Fruit fly (Drosophila melanogaster) whole organism, embryonic: ENCODE data around the gene CG31075.
A peak's percentile ranks its signal among the peaks of the same experiment; 100 is the strongest.

Experiments used
- Antp ChIP-seq: fragments of 200-800 bp; sonication (Bioruptor generic); optimal IDR thresholded peaks from 3 replicates; lab custom pipeline; 2016; ENCODE audit warnings: missing biosample characterization, missing genetic modification characterization
- C15 ChIP-seq: fragments of 200-800 bp; sonication (Bioruptor generic); IDR thresholded peaks from 3 replicates; pipeline ENCODE4 v1.3.6; 2022; ENCODE audit warnings: missing biosample characterization, missing genetic modification characterization
- CG12071 ChIP-seq: fragments of 200-800 bp; sonication (Bioruptor generic); optimal IDR thresholded peaks from 3 replicates; lab custom pipeline; 2018; ENCODE audit warnings: missing biosample characterization, mild to moderate bottlenecking, missing genetic modification characterization
- CG12744 ChIP-seq: fragments of 200-800 bp; sonication (Bioruptor generic); optimal IDR thresholded peaks from 2 replicates; lab custom pipeline; 2016; ENCODE audit warnings: missing biosample characterization, missing genetic modification characterization
- CG12769 ChIP-seq: fragments of 200-800 bp; sonication (Bioruptor generic); optimal IDR thresholded peaks from 2 replicates; lab custom pipeline; 2019; ENCODE audit warnings: missing biosample characterization, mild to moderate bottlenecking, missing genetic modification characterization, moderate library complexity
- CG13424 ChIP-seq: fragments of 200-800 bp; sonication (Bioruptor generic); optimal IDR thresholded peaks from 2 replicates; lab custom pipeline; 2019; ENCODE audit warnings: missing biosample characterization, mild to moderate bottlenecking, missing genetic modification characterization, moderate library complexity
- CG1602 ChIP-seq: fragments of 200-800 bp; sonication (Bioruptor generic); optimal IDR thresholded peaks from 3 replicates; lab custom pipeline; 2016; ENCODE audit warnings: missing biosample characterization, missing genetic modification characterization
- CG17612 ChIP-seq: fragments of 200-800 bp; sonication (Bioruptor generic); IDR thresholded peaks from 2 replicates; pipeline ENCODE4 v1.3.6; 2022; ENCODE audit warnings: missing biosample characterization, missing genetic modification characterization
- CG32532 ChIP-seq: fragments of 200-800 bp; sonication (Bioruptor generic); IDR thresholded peaks from 2 replicates; pipeline ENCODE4 v1.3.6; 2022; ENCODE audit warnings: missing biosample characterization, missing genetic modification characterization
- CG33213 ChIP-seq: fragments of 200-800 bp; sonication (Bioruptor generic); optimal IDR thresholded peaks from 3 replicates; lab custom pipeline; 2016; ENCODE audit warnings: missing biosample characterization, missing genetic modification characterization
- CG3838 ChIP-seq: fragments of 200-800 bp; sonication (Bioruptor generic); optimal IDR thresholded peaks from 3 replicates; lab custom pipeline; 2016; ENCODE audit warnings: missing biosample characterization, missing genetic modification characterization
- CG3847 ChIP-seq: fragments of 200-800 bp; sonication (Bioruptor generic); IDR thresholded peaks from 2 replicates; pipeline ENCODE4 v1.3.6; 2022; ENCODE audit warnings: missing biosample characterization, missing genetic modification characterization
- CG7745 ChIP-seq: fragments of 200-800 bp; sonication (Bioruptor generic); optimal IDR thresholded peaks from 2 replicates; lab custom pipeline; 2018; ENCODE audit warnings: missing biosample characterization, mild to moderate bottlenecking, missing genetic modification characterization, moderate library complexity
- CG8388 ChIP-seq: fragments of 200-800 bp; sonication (Bioruptor generic); optimal IDR thresholded peaks from 2 replicates; lab custom pipeline; 2019; ENCODE audit warnings: missing biosample characterization, mild to moderate bottlenecking, missing genetic modification characterization, moderate library complexity
- CHES-1-like ChIP-seq: fragments of 200-800 bp; sonication (Bioruptor generic); optimal IDR thresholded peaks from 2 replicates; lab custom pipeline; 2016; ENCODE audit warnings: missing biosample characterization, missing genetic modification characterization
- Drgx ChIP-seq: fragments of 200-800 bp; sonication (Bioruptor generic); IDR thresholded peaks from 2 replicates; pipeline ENCODE4 v1.3.6; 2022; ENCODE audit warnings: missing biosample characterization, missing genetic modification characterization
- E2f2 ChIP-seq: fragments of 200-800 bp; sonication (Bioruptor generic); IDR thresholded peaks from 2 replicates; pipeline ENCODE4 v1.3.6; 2022; ENCODE audit warnings: missing biosample characterization, missing genetic modification characterization
- Eip74EF ChIP-seq, 2 experiments: fragments of 200-800 bp in 1 of 2; fragments of >200 bp in 1 of 2; sonication (Bioruptor generic) in 1 of 2; optimal IDR thresholded peaks; 2 replicates each; lab custom pipeline; 2017 to 2019; ENCODE audit warnings: missing biosample characterization in 2 of 2, missing genetic modification characterization in 2 of 2, mild to moderate bottlenecking in 1 of 2, moderate library complexity in 1 of 2
- Ets97D ChIP-seq: fragments of 200-800 bp; sonication (Bioruptor generic); optimal IDR thresholded peaks from 3 replicates; lab custom pipeline; 2016; ENCODE audit warnings: missing biosample characterization, missing genetic modification characterization
- Gsc ChIP-seq: fragments of 200-800 bp; sonication (Bioruptor generic); IDR thresholded peaks from 2 replicates; pipeline ENCODE4 v1.3.6; 2022; ENCODE audit warnings: missing biosample characterization, missing genetic modification characterization
- Hey ChIP-seq: fragments of 200-800 bp; sonication (Bioruptor generic); optimal IDR thresholded peaks from 3 replicates; lab custom pipeline; 2018; ENCODE audit warnings: missing biosample characterization, mild to moderate bottlenecking, missing genetic modification characterization
- Med ChIP-seq: fragments of 200-800 bp; sonication (Bioruptor generic); peaks from one replicate; lab custom pipeline; 2016; ENCODE audit warnings: missing biosample characterization, missing genetic modification characterization, mild to moderate bottlenecking, inconsistent platforms, moderate library complexity
- Myb ChIP-seq: fragments of 200-800 bp; sonication (Bioruptor generic); optimal IDR thresholded peaks from 2 replicates; lab custom pipeline; 2016; ENCODE audit warnings: missing biosample characterization, missing genetic modification characterization
- NC2β ChIP-seq: fragments of 200-800 bp; sonication (Bioruptor generic); optimal IDR thresholded peaks from 2 replicates; lab custom pipeline; 2016; ENCODE audit warnings: missing biosample characterization, missing genetic modification characterization
- NFAT ChIP-seq: fragments of 200-800 bp; sonication (Bioruptor generic); IDR thresholded peaks from 2 replicates; pipeline ENCODE4 v1.3.6; 2022; ENCODE audit warnings: missing biosample characterization, missing genetic modification characterization
- Pdp1 ChIP-seq, 2 experiments: fragments of 200-800 bp; sonication (Bioruptor generic); optimal IDR thresholded peaks; 3 replicates each; lab custom pipeline; 2016; ENCODE audit warnings: missing biosample characterization in 2 of 2, missing genetic modification characterization in 2 of 2, mild to moderate bottlenecking in 1 of 2, moderate library complexity in 1 of 2
- Ravus ChIP-seq: fragments of 200-800 bp; sonication (Bioruptor generic); IDR thresholded peaks from 2 replicates; pipeline ENCODE4 v1.3.6; 2022; ENCODE audit warnings: missing biosample characterization, missing genetic modification characterization
- Rfx ChIP-seq: fragments of 200-800 bp; sonication (Bioruptor generic); IDR thresholded peaks from 2 replicates; pipeline ENCODE4 v1.3.6; 2022; ENCODE audit warnings: missing biosample characterization, missing genetic modification characterization
- Rx ChIP-seq: fragments of 200-800 bp; sonication (Bioruptor generic); IDR thresholded peaks from 2 replicates; pipeline ENCODE4 v1.3.6; 2022; ENCODE audit warnings: missing biosample characterization, missing genetic modification characterization
- Sin3A ChIP-seq: fragments of >200 bp; optimal IDR thresholded peaks from 2 replicates; lab custom pipeline; 2018
- Six4 ChIP-seq: fragments of 200-800 bp; sonication (Bioruptor generic); optimal IDR thresholded peaks from 2 replicates; lab custom pipeline; 2016; ENCODE audit warnings: missing biosample characterization, missing genetic modification characterization
- Sox100B ChIP-seq: fragments of 200-800 bp; sonication (Bioruptor generic); optimal IDR thresholded peaks from 3 replicates; lab custom pipeline; 2018; ENCODE audit warnings: missing biosample characterization, mild to moderate bottlenecking, missing genetic modification characterization
- Sox102F ChIP-seq: fragments of 200-800 bp; sonication (Bioruptor generic); optimal IDR thresholded peaks from 2 replicates; lab custom pipeline; 2018; ENCODE audit warnings: missing biosample characterization, mild to moderate bottlenecking, missing genetic modification characterization, moderate library complexity
- Taf1 ChIP-seq: fragments of 200-800 bp; sonication (Bioruptor generic); IDR thresholded peaks from 2 replicates; pipeline ENCODE4 v1.3.6; 2022; ENCODE audit warnings: missing biosample characterization, missing genetic modification characterization
- chm ChIP-seq: fragments of 200-800 bp; sonication (Bioruptor generic); IDR thresholded peaks from 2 replicates; pipeline ENCODE4 v1.3.6; 2022; ENCODE audit warnings: missing biosample characterization, missing genetic modification characterization
- crol ChIP-seq: fragments of 200-800 bp; sonication (Bioruptor generic); IDR thresholded peaks from 2 replicates; pipeline ENCODE4 v1.3.6; 2022; ENCODE audit warnings: missing biosample characterization, missing genetic modification characterization
- crp ChIP-seq, 2 experiments: fragments of 200-800 bp; sonication (Bioruptor generic); optimal IDR thresholded peaks; 2 replicates in 1 of 2; 3 replicates in 1 of 2; lab custom pipeline; 2017; ENCODE audit warnings: missing biosample characterization in 2 of 2, missing genetic modification characterization in 2 of 2, mild to moderate bottlenecking in 1 of 2, moderate library complexity in 1 of 2
- dm ChIP-seq: fragments of 200-800 bp; sonication (Bioruptor generic); optimal IDR thresholded peaks from 3 replicates; lab custom pipeline; 2016; ENCODE audit warnings: missing biosample characterization, missing genetic modification characterization
- fd102C ChIP-seq: fragments of 200-800 bp; sonication (Bioruptor generic); optimal IDR thresholded peaks from 2 replicates; lab custom pipeline; 2018; ENCODE audit warnings: missing biosample characterization, mild to moderate bottlenecking, missing genetic modification characterization, moderate library complexity
- gce ChIP-seq: fragments of 200-800 bp; sonication (Bioruptor generic); IDR thresholded peaks from 3 replicates; pipeline ENCODE4 v1.3.6; 2022; ENCODE audit warnings: missing biosample characterization, missing genetic modification characterization
- inv ChIP-seq: fragments of 200-800 bp; sonication (Bioruptor generic); IDR thresholded peaks from 2 replicates; pipeline ENCODE4 v1.3.6; 2022; ENCODE audit warnings: missing biosample characterization, missing genetic modification characterization; ENCODE audit not compliant: partially characterized antibody
- klu ChIP-seq: fragments of 200-800 bp; sonication (Bioruptor generic); IDR thresholded peaks from 2 replicates; pipeline ENCODE4 v1.3.6; 2022; ENCODE audit warnings: missing biosample characterization, missing genetic modification characterization
- lmd ChIP-seq: fragments of 200-800 bp; sonication (Bioruptor generic); IDR thresholded peaks from 2 replicates; pipeline ENCODE4 v1.3.6; 2022; ENCODE audit warnings: missing biosample characterization, missing genetic modification characterization
- mld ChIP-seq: fragments of 200-800 bp; sonication (Bioruptor generic); IDR thresholded peaks from 3 replicates; pipeline ENCODE4 v1.3.6; 2022; ENCODE audit warnings: missing biosample characterization, missing genetic modification characterization; ENCODE audit not compliant: partially characterized antibody
- nmo ChIP-seq: fragments of 200-800 bp; sonication (Bioruptor generic); optimal IDR thresholded peaks from 2 replicates; lab custom pipeline; 2018; ENCODE audit warnings: missing biosample characterization, mild to moderate bottlenecking, missing genetic modification characterization, moderate library complexity
- row ChIP-seq: fragments of 200-800 bp; sonication (Bioruptor generic); IDR thresholded peaks from 3 replicates; pipeline ENCODE4 v1.3.6; 2022; ENCODE audit warnings: missing biosample characterization, missing genetic modification characterization
- seq ChIP-seq: fragments of 200-800 bp; sonication (Bioruptor generic); IDR thresholded peaks from 2 replicates; pipeline ENCODE4 v1.3.6; 2022; ENCODE audit warnings: missing biosample characterization, missing genetic modification characterization
- sqz ChIP-seq: fragments of 200-800 bp; sonication (Bioruptor generic); optimal IDR thresholded peaks from 3 replicates; lab custom pipeline; 2018; ENCODE audit warnings: missing biosample characterization, mild to moderate bottlenecking, missing genetic modification characterization
- ssp ChIP-seq: fragments of 200-800 bp; sonication (Bioruptor generic); IDR thresholded peaks from 2 replicates; pipeline ENCODE4 v1.3.6; 2022; ENCODE audit warnings: missing biosample characterization, missing genetic modification characterization
- zen2 ChIP-seq: fragments of 200-800 bp; sonication (Bioruptor generic); IDR thresholded peaks from 3 replicates; pipeline ENCODE4 v1.3.6; 2022; ENCODE audit warnings: missing biosample characterization, missing genetic modification characterization; ENCODE audit not compliant: partially characterized antibody
- zfh1 ChIP-seq: fragments of 200-800 bp; sonication (Bioruptor generic); IDR thresholded peaks from 3 replicates; pipeline ENCODE4 v1.3.6; 2022; ENCODE audit warnings: missing biosample characterization, missing genetic modification characterization

Gene CG31075

dm6 chr3R:26968823-26969638 is 19.3 kb downstream of the CG31075 start (continued):
- TF ChIP-seq crp (GFP tag; optimal IDR thresholded peaks at IDR 0.05; lab: Kevin White, UChicago) (no peak), CG13424 (tag; lab: Kevin White, UChicago) (peak; percentile 50), CG3838 (GFP tag; lab: Kevin White, UChicago) (no peak), zfh1 (GFP tag; lab: Robert Waterston, UW) (no peak), CG12769 (tag; lab: Kevin White, UChicago) (peak; percentile 80), seq (GFP tag; lab: Robert Waterston, UW) (no peak), Taf1 (no peak), zen2 (no peak), Ets97D (GFP tag; lab: Kevin White, UChicago) (no peak), CHES-1-like (GFP tag; lab: Kevin White, UChicago) (no peak), Six4 (GFP tag; lab: Kevin White, UChicago) (no peak), inv (GFP tag; lab: Robert Waterston, UW) (no peak), CG7745 (tag; lab: Kevin White, UChicago) (no peak), CG32532 (GFP tag; lab: Robert Waterston, UW) (peak; percentile 50), Hey (tag; lab: Kevin White, UChicago) (no peak), klu (GFP tag; lab: Robert Waterston, UW) (no peak), Eip74EF (GFP tag; optimal IDR thresholded peaks at IDR 0.05; lab: Kevin White, UChicago) (no peak), CG12744 (GFP tag; lab: Kevin White, UChicago) (no peak), CG17612 (GFP tag; lab: Robert Waterston, UW) (no peak), CG1602 (GFP tag; lab: Kevin White, UChicago) (no peak), Rx (no peak), row (GFP tag; lab: Robert Waterston, UW) (peak; percentile 55), Ravus (GFP tag; lab: Robert Waterston, UW) (no peak), NC2β (GFP tag; lab: Kevin White, UChicago) (no peak), fd102C (no peak), NFAT (no peak), Sox102F (GFP tag; lab: Kevin White, UChicago) (peak; percentile 36), E2f2 (GFP tag; lab: Robert Waterston, UW) (0 out of 2 replicates have a peak, but pooled peaks have one; percentile 16), CG12071 (no peak), C15 (GFP tag; lab: Robert Waterston, UW) (no peak), Drgx (no peak), dm (GFP tag; lab: Kevin White, UChicago) (no peak), crol (GFP tag; lab: Robert Waterston, UW) (peak; percentile 87), Rfx (peak; percentile 7; the same call in 1 of the 2 replicates), CG8388 (GFP tag; lab: Kevin White, UChicago) (peak; percentile 20), Myb (GFP tag; lab: Kevin White, UChicago) (no peak), Sox100B (GFP tag; lab: Kevin White, UChicago) (peak; percentile 10), mld (GFP tag; lab: Robert Waterston, UW) (no peak), lmd (GFP tag; lab: Robert Waterston, UW) (no peak), Sin3A (no peak), chm (GFP tag; lab: Robert Waterston, UW) (no peak), gce (GFP tag; lab: Robert Waterston, UW) (no peak), sqz (GFP tag; lab: Kevin White, UChicago) (no peak), ssp (GFP tag; lab: Robert Waterston, UW) (no peak), Pdp1 (GFP tag; optimal IDR thresholded peaks at IDR 0.05; lab: Kevin White, UChicago) (peak in 1 of 2 experiments; percentile 86), CG33213 (GFP tag; lab: Kevin White, UChicago) (no peak), nmo (GFP tag; lab: Kevin White, UChicago) (peak; percentile 23), Gsc (GFP tag; lab: Robert Waterston, UW) (no peak), Med (no peak), CG3847 (GFP tag; lab: Robert Waterston, UW) (no peak), Antp (GFP tag; lab: Kevin White, UChicago) (no peak)
